Fruit fly (Drosophila melanogaster) whole organism, embryonic: ENCODE measurements around the gene CG31793.

Experiments used
- Adf1 ChIP-seq: fragments of 200-800 bp; sonication (Bioruptor generic); IDR thresholded peaks from 2 replicates; pipeline ENCODE4 v1.3.6; 2022; ENCODE audit warnings: missing biosample characterization, missing genetic modification characterization
- B-H1 ChIP-seq: fragments of 200-800 bp; sonication (Bioruptor generic); IDR thresholded peaks from 3 replicates; pipeline ENCODE4 v1.3.6; 2022; ENCODE audit warnings: missing biosample characterization, missing genetic modification characterization
- B-H2 ChIP-seq: fragments of 200-800 bp; sonication (Bioruptor generic); optimal IDR thresholded peaks from 2 replicates; lab custom pipeline; 2018; ENCODE audit warnings: missing biosample characterization, mild to moderate bottlenecking, missing genetic modification characterization
- CG10431 ChIP-seq: fragments of 200-800 bp; sonication (Bioruptor generic); optimal IDR thresholded peaks from 3 replicates; lab custom pipeline; 2018; ENCODE audit warnings: missing biosample characterization, mild to moderate bottlenecking, missing genetic modification characterization
- CG12744 ChIP-seq: fragments of 200-800 bp; sonication (Bioruptor generic); optimal IDR thresholded peaks from 2 replicates; lab custom pipeline; 2016; ENCODE audit warnings: missing biosample characterization, missing genetic modification characterization
- CG12769 ChIP-seq: fragments of 200-800 bp; sonication (Bioruptor generic); optimal IDR thresholded peaks from 2 replicates; lab custom pipeline; 2019; ENCODE audit warnings: missing biosample characterization, mild to moderate bottlenecking, missing genetic modification characterization, moderate library complexity
- CG13287 ChIP-seq: fragments of 200-800 bp; sonication (Bioruptor generic); IDR thresholded peaks from 2 replicates; pipeline ENCODE4 v1.3.6; 2022; ENCODE audit warnings: missing biosample characterization, missing genetic modification characterization; ENCODE audit not compliant: partially characterized antibody
- CG13624 ChIP-seq: fragments of 200-800 bp; sonication (Bioruptor generic); optimal IDR thresholded peaks from 2 replicates; lab custom pipeline; 2016; ENCODE audit warnings: missing biosample characterization, missing genetic modification characterization
- CG14710 ChIP-seq: fragments of 200-800 bp; sonication (Bioruptor generic); optimal IDR thresholded peaks from 3 replicates; lab custom pipeline; 2019; ENCODE audit warnings: missing biosample characterization, mild to moderate bottlenecking, missing genetic modification characterization, moderate library complexity
- CG1529 ChIP-seq: fragments of 200-800 bp; sonication (Bioruptor generic); optimal IDR thresholded peaks from 3 replicates; lab custom pipeline; 2018; ENCODE audit warnings: missing biosample characterization, missing genetic modification characterization
- CG15479 ChIP-seq: fragments of 200-800 bp; sonication (Bioruptor generic); optimal IDR thresholded peaks from 3 replicates; lab custom pipeline; 2019; ENCODE audit warnings: missing biosample characterization, mild to moderate bottlenecking, missing genetic modification characterization, moderate library complexity
- CG1603 ChIP-seq: fragments of 200-800 bp; sonication (Bioruptor generic); optimal IDR thresholded peaks from 2 replicates; lab custom pipeline; 2019; ENCODE audit warnings: missing biosample characterization, mild to moderate bottlenecking, missing genetic modification characterization, moderate library complexity
- CG17612 ChIP-seq: fragments of 200-800 bp; sonication (Bioruptor generic); IDR thresholded peaks from 2 replicates; pipeline ENCODE4 v1.3.6; 2022; ENCODE audit warnings: missing biosample characterization, missing genetic modification characterization
- CG31441 ChIP-seq: fragments of 200-800 bp; sonication (Bioruptor generic); IDR thresholded peaks from 2 replicates; pipeline ENCODE4 v1.3.6; 2022; ENCODE audit warnings: missing biosample characterization, missing genetic modification characterization
- CG3726 ChIP-seq: fragments of 200-800 bp; sonication (Bioruptor generic); IDR thresholded peaks from 3 replicates; pipeline ENCODE4, ENCODE4 v1.3.6; 2022; ENCODE audit warnings: missing biosample characterization, missing genetic modification characterization
- CG4730 ChIP-seq: fragments of 200-800 bp; sonication (Bioruptor generic); IDR thresholded peaks from 2 replicates; pipeline ENCODE4 v1.3.6; 2022; ENCODE audit warnings: missing biosample characterization, missing genetic modification characterization
- CG5953 ChIP-seq: fragments of 200-800 bp; sonication (Bioruptor generic); IDR thresholded peaks from 2 replicates; pipeline ENCODE4 v1.3.6; 2022; ENCODE audit warnings: missing biosample characterization, missing genetic modification characterization
- CG6272 ChIP-seq: fragments of 200-800 bp; sonication (Bioruptor generic); IDR thresholded peaks from 2 replicates; pipeline ENCODE4 v1.3.6; 2022; ENCODE audit warnings: missing biosample characterization, missing genetic modification characterization
- CG6813 ChIP-seq: fragments of 200-800 bp; sonication (Bioruptor generic); optimal IDR thresholded peaks from 2 replicates; lab custom pipeline; 2017; ENCODE audit warnings: missing biosample characterization, missing genetic modification characterization, mild to moderate bottlenecking, moderate library complexity, missing genetic modification reagents
- CG6854 ChIP-seq: fragments of 200-800 bp; sonication (Bioruptor generic); optimal IDR thresholded peaks from 3 replicates; lab custom pipeline; 2017; ENCODE audit warnings: missing biosample characterization, mild to moderate bottlenecking, missing genetic modification characterization
- CG7987 ChIP-seq: fragments of 200-800 bp; sonication (Bioruptor generic); optimal IDR thresholded peaks from 2 replicates; lab custom pipeline; 2018; ENCODE audit warnings: missing biosample characterization, mild to moderate bottlenecking, missing genetic modification characterization, moderate library complexity
- CG8290 ChIP-seq, 3 experiments: fragments of 200-800 bp; sonication (Bioruptor generic); optimal IDR thresholded peaks; 2 replicates each; lab custom pipeline; 2016 to 2019; ENCODE audit warnings: missing biosample characterization in 3 of 3, missing genetic modification characterization in 3 of 3, mild to moderate bottlenecking in 2 of 3, moderate library complexity in 1 of 3
- CG8388 ChIP-seq: fragments of 200-800 bp; sonication (Bioruptor generic); optimal IDR thresholded peaks from 2 replicates; lab custom pipeline; 2019; ENCODE audit warnings: missing biosample characterization, mild to moderate bottlenecking, missing genetic modification characterization, moderate library complexity
- CG8478 ChIP-seq: fragments of >200 bp; optimal IDR thresholded peaks from 2 replicates; lab custom pipeline; 2018
- D ChIP-seq, 2 experiments: fragments of 200-800 bp in 1 of 2; fragments of >200 bp in 1 of 2; sonication (Bioruptor generic) in 1 of 2; optimal IDR thresholded peaks; 2 replicates in 1 of 2; 3 replicates in 1 of 2; lab custom pipeline; 2017; ENCODE audit warnings: mild to moderate bottlenecking in 1 of 2, missing biosample characterization in 1 of 2, missing genetic modification characterization in 1 of 2, missing genetic modification reagents in 1 of 2
- Dll ChIP-seq: fragments of 200-800 bp; sonication (Bioruptor generic); IDR thresholded peaks from 4 replicates; pipeline ENCODE4 v1.3.6; 2022; ENCODE audit warnings: missing biosample characterization, missing genetic modification characterization; ENCODE audit not compliant: partially characterized antibody
- Drgx ChIP-seq: fragments of 200-800 bp; sonication (Bioruptor generic); IDR thresholded peaks from 2 replicates; pipeline ENCODE4 v1.3.6; 2022; ENCODE audit warnings: missing biosample characterization, missing genetic modification characterization
- ERR ChIP-seq: fragments of 200-800 bp; sonication (Bioruptor generic); optimal IDR thresholded peaks from 2 replicates; lab custom pipeline; 2016; ENCODE audit warnings: missing biosample characterization, missing genetic modification characterization
- Elba2 ChIP-seq: fragments of 200-800 bp; sonication (Bioruptor generic); optimal IDR thresholded peaks from 3 replicates; lab custom pipeline; 2016; ENCODE audit warnings: missing biosample characterization, missing genetic modification characterization
- HLH4C ChIP-seq: fragments of 200-800 bp; sonication (Bioruptor generic); IDR thresholded peaks from 3 replicates; pipeline ENCODE4 v1.3.6; 2022; ENCODE audit warnings: missing biosample characterization, missing genetic modification characterization; ENCODE audit not compliant: partially characterized antibody
- Hr39 ChIP-seq: fragments of >200 bp; optimal IDR thresholded peaks from 2 replicates; lab custom pipeline; 2017
- Meics ChIP-seq: fragments of 200-800 bp; sonication (Bioruptor generic); optimal IDR thresholded peaks from 2 replicates; lab custom pipeline; 2017; ENCODE audit warnings: missing biosample characterization, mild to moderate bottlenecking, missing genetic modification characterization
- Scr ChIP-seq: fragments of 200-800 bp; sonication (Bioruptor generic); IDR thresholded peaks from 2 replicates; pipeline ENCODE4 v1.3.6; 2022; ENCODE audit warnings: missing biosample characterization, missing genetic modification characterization; ENCODE audit not compliant: partially characterized antibody
- Sry-β ChIP-seq: fragments of 200-800 bp; sonication (Bioruptor generic); optimal IDR thresholded peaks from 2 replicates; lab custom pipeline; 2018; ENCODE audit warnings: missing biosample characterization, mild to moderate bottlenecking, missing genetic modification characterization, moderate library complexity
- cas ChIP-seq: fragments of 200-800 bp; sonication (Bioruptor generic); IDR thresholded peaks from 2 replicates; pipeline ENCODE4 v1.3.6; 2022; ENCODE audit warnings: missing biosample characterization, missing genetic modification characterization
- chinmo ChIP-seq: fragments of 200-800 bp; sonication (Bioruptor generic); IDR thresholded peaks from 4 replicates; pipeline ENCODE4 v1.3.6; 2022; ENCODE audit warnings: missing biosample characterization, missing genetic modification characterization; ENCODE audit not compliant: partially characterized antibody
- chn ChIP-seq: fragments of 200-800 bp; sonication (Bioruptor generic); optimal IDR thresholded peaks from 2 replicates; lab custom pipeline; 2016; ENCODE audit warnings: missing biosample characterization, missing genetic modification characterization
- danr ChIP-seq: fragments of 200-800 bp; sonication (Bioruptor generic); IDR thresholded peaks from 2 replicates; pipeline ENCODE4 v1.3.6; 2022; ENCODE audit warnings: missing biosample characterization, missing genetic modification characterization
- eve ChIP-seq, 2 experiments: fragments of >200 bp; optimal IDR thresholded peaks; 2 replicates each; lab custom pipeline; 2017; ENCODE audit warnings: missing biosample characterization in 2 of 2, missing genetic modification characterization in 2 of 2
- gcm2 ChIP-seq: fragments of 200-800 bp; sonication (Bioruptor generic); optimal IDR thresholded peaks from 2 replicates; lab custom pipeline; 2016; ENCODE audit warnings: missing biosample characterization, missing genetic modification characterization
- gsb ChIP-seq: fragments of 200-800 bp; sonication (Bioruptor generic); IDR thresholded peaks from 2 replicates; pipeline ENCODE4 v1.3.6; 2022; ENCODE audit warnings: missing biosample characterization, missing genetic modification characterization
- ham ChIP-seq: fragments of 200-800 bp; sonication (Bioruptor generic); IDR thresholded peaks from 2 replicates; pipeline ENCODE4 v1.3.6; 2022; ENCODE audit warnings: missing biosample characterization, missing genetic modification characterization
- hth ChIP-seq: fragments of >200 bp; optimal IDR thresholded peaks from 2 replicates; lab custom pipeline; 2017; ENCODE audit warnings: inconsistent platforms
- lab ChIP-seq: fragments of 200-800 bp; sonication (Bioruptor generic); optimal IDR thresholded peaks from 3 replicates; lab custom pipeline; 2017; ENCODE audit warnings: missing biosample characterization, missing genetic modification characterization, mild to moderate bottlenecking, moderate library complexity, missing genetic modification reagents
- mirr ChIP-seq: fragments of 200-800 bp; sonication (Bioruptor generic); optimal IDR thresholded peaks from 3 replicates; lab custom pipeline; 2018; ENCODE audit warnings: missing biosample characterization, mild to moderate bottlenecking, missing genetic modification characterization
- nau ChIP-seq: fragments of 200-800 bp; sonication (Bioruptor generic); optimal IDR thresholded peaks from 3 replicates; lab custom pipeline; 2017; ENCODE audit warnings: missing biosample characterization, mild to moderate bottlenecking, missing genetic modification characterization, missing genetic modification reagents
- nerfin-2 ChIP-seq: fragments of 200-800 bp; sonication (Bioruptor generic); IDR thresholded peaks from 2 replicates; pipeline ENCODE4 v1.3.6; 2022; ENCODE audit warnings: missing biosample characterization, missing genetic modification characterization; ENCODE audit not compliant: partially characterized antibody
- onecut ChIP-seq: fragments of 200-800 bp; sonication (Bioruptor generic); IDR thresholded peaks from 2 replicates; pipeline ENCODE4 v1.3.6; 2022; ENCODE audit warnings: missing biosample characterization, missing genetic modification characterization
- ranshi ChIP-seq: fragments of 200-800 bp; sonication (Bioruptor generic); IDR thresholded peaks from 2 replicates; pipeline ENCODE4 v1.3.6; 2022; ENCODE audit warnings: missing biosample characterization, missing genetic modification characterization
- ro ChIP-seq: fragments of 200-800 bp; sonication (Bioruptor generic); IDR thresholded peaks from 2 replicates; pipeline ENCODE4 v1.3.6; 2022; ENCODE audit warnings: missing biosample characterization, missing genetic modification characterization
- sens ChIP-seq: fragments of 200-800 bp; sonication (Bioruptor generic); peaks from one replicate; lab custom pipeline; 2016; ENCODE audit warnings: missing biosample characterization, missing genetic modification characterization
- vvl ChIP-seq: fragments of 200-800 bp; sonication (Bioruptor generic); IDR thresholded peaks from 2 replicates; pipeline ENCODE4 v1.3.6; 2022; ENCODE audit warnings: missing biosample characterization, missing genetic modification characterization

The CG31793 gene

DNA sequence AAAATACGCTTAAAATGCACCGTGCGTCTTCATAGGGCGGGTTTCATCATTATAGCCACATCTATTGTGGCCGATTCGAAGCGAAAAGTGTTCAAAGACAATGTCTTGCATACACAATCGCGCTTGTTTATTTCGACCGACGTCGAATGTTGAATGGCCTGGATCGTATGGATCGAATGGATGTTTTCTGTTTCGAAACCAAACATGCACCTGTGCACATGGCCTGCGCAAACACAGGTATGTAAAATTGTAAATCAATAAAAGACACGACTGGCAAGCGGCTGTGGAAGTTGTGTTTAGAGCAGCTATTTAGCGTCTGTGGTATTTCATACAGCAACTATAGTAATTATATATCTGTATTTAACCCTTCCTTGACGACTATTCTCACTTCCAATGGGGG is 21.7 kb upstream of the CG31793 start (continued):
- no peak for TF ChIP-seq Hr39 (lab: Kevin White, UChicago)
- no peak for TF ChIP-seq CG13287 (GFP tag; lab: Robert Waterston, UW)
- no peak for TF ChIP-seq nerfin-2
- no peak for TF ChIP-seq gcm2
- TF ChIP-seq B-H2 = no peak
- TF ChIP-seq CG12769 (tag; lab: Kevin White, UChicago) = no peak
- peak; percentile 75 for TF ChIP-seq vvl (GFP tag; lab: Robert Waterston, UW)
- peak; percentile 7; the same call in 1 of the 2 replicates for TF ChIP-seq onecut (GFP tag; lab: Robert Waterston, UW)
- no peak for TF ChIP-seq CG13624 (GFP tag; lab: Kevin White, UChicago)
- no peak for TF ChIP-seq danr (GFP tag; lab: Robert Waterston, UW)
- no peak for TF ChIP-seq Meics (GFP tag; lab: Kevin White, UChicago)
- no peak for TF ChIP-seq CG8290 (GFP tag; optimal IDR thresholded peaks at IDR 0.05; lab: Kevin White, UChicago)
- no peak for TF ChIP-seq CG8290 (tag; optimal IDR thresholded peaks at IDR 0.05; lab: Kevin White, UChicago)
- no peak for TF ChIP-seq CG6272
- TF ChIP-seq CG6813 (GFP tag; lab: Kevin White, UChicago) = no peak
- no peak for TF ChIP-seq CG14710 (tag; lab: Kevin White, UChicago)
- no peak for TF ChIP-seq chn
- no peak for TF ChIP-seq B-H1 (GFP tag; lab: Robert Waterston, UW)
- peak; percentile 16 for TF ChIP-seq Sry-β (GFP tag; lab: Kevin White, UChicago)
- TF ChIP-seq CG8388 (GFP tag; lab: Kevin White, UChicago) = no peak
- no peak for TF ChIP-seq Elba2 (GFP tag; lab: Kevin White, UChicago)
- TF ChIP-seq ranshi (GFP tag; lab: Robert Waterston, UW) = no peak
- TF ChIP-seq D (optimal IDR thresholded peaks at IDR 0.05; lab: Kevin White, UChicago) = no peak
- no peak for TF ChIP-seq D (GFP tag; optimal IDR thresholded peaks at IDR 0.05; lab: Kevin White, UChicago)
- peak; percentile 32 for TF ChIP-seq lab (GFP tag; lab: Kevin White, UChicago)
- peak; percentile 56 for TF ChIP-seq sens
- no peak for TF ChIP-seq CG5953
- TF ChIP-seq Dll (GFP tag; lab: Robert Waterston, UW) = no peak
- TF ChIP-seq Scr (GFP tag; lab: Robert Waterston, UW) = no peak
- TF ChIP-seq HLH4C = no peak
- TF ChIP-seq ro (GFP tag; lab: Robert Waterston, UW) = no peak
- no peak for TF ChIP-seq hth (lab: Kevin White, UChicago)
- no peak for TF ChIP-seq ERR (GFP tag; lab: Kevin White, UChicago)
- TF ChIP-seq mirr (GFP tag; lab: Kevin White, UChicago) = no peak
- TF ChIP-seq nau (GFP tag; lab: Kevin White, UChicago) = no peak
- TF ChIP-seq ham (GFP tag; lab: Robert Waterston, UW) = no peak
- no peak for TF ChIP-seq Adf1 (GFP tag; lab: Robert Waterston, UW)
- peak; percentile 8 for TF ChIP-seq CG1603 (tag; lab: Kevin White, UChicago)
- TF ChIP-seq CG3726 (GFP tag; lab: Robert Waterston, UW) = no peak
- TF ChIP-seq Drgx (GFP tag; lab: Robert Waterston, UW) = no peak
- no peak for TF ChIP-seq eve (GFP tag; optimal IDR thresholded peaks at IDR 0.05; lab: Kevin White, UChicago)
- no peak for TF ChIP-seq gsb (GFP tag; lab: Robert Waterston, UW)
- TF ChIP-seq cas (GFP tag; lab: Robert Waterston, UW) = no peak
- no peak for TF ChIP-seq CG4730 (GFP tag; lab: Robert Waterston, UW)
- no peak for TF ChIP-seq CG8478 (lab: Kevin White, UChicago)
- no peak for TF ChIP-seq CG6854 (GFP tag; lab: Kevin White, UChicago)
- TF ChIP-seq CG7987 = no peak
- TF ChIP-seq CG12744 (GFP tag; lab: Kevin White, UChicago) = no peak
- no peak for TF ChIP-seq CG15479 (GFP tag; lab: Kevin White, UChicago)
- no peak for TF ChIP-seq CG10431 (GFP tag; lab: Kevin White, UChicago)
- TF ChIP-seq chinmo (GFP tag; lab: Robert Waterston, UW) = no peak
- TF ChIP-seq CG17612 (GFP tag; lab: Robert Waterston, UW) = no peak
- TF ChIP-seq CG1529 = no peak
- TF ChIP-seq CG31441 = no peak
